Fruit fly (Drosophila melanogaster) whole organism, embryonic: ENCODE results near the gene CG6766.
A peak's percentile ranks its signal among the peaks of the same experiment; 100 is the strongest.

Source experiments
- Ada2b ChIP-seq: fragments of 200-800 bp; sonication (Bioruptor generic); IDR thresholded peaks from 2 replicates; pipeline ENCODE4 v1.3.6; 2022; ENCODE audit warnings: missing biosample characterization, missing genetic modification characterization
- Atf6 ChIP-seq: fragments of 200-800 bp; sonication (Bioruptor generic); IDR thresholded peaks from 2 replicates; pipeline ENCODE4 v1.3.6; 2022; ENCODE audit warnings: missing biosample characterization, missing genetic modification characterization
- B-H1 ChIP-seq: fragments of 200-800 bp; sonication (Bioruptor generic); IDR thresholded peaks from 3 replicates; pipeline ENCODE4 v1.3.6; 2022; ENCODE audit warnings: missing biosample characterization, missing genetic modification characterization
- BEAF-32 ChIP-seq: fragments of 200-800 bp; sonication (Bioruptor generic); optimal IDR thresholded peaks from 3 replicates; lab custom pipeline; 2017; ENCODE audit warnings: missing biosample characterization, missing genetic modification characterization, mild to moderate bottlenecking, moderate library complexity, missing genetic modification reagents
- Bgb ChIP-seq: fragments of 200-800 bp; sonication (Bioruptor generic); IDR thresholded peaks from 2 replicates; pipeline ENCODE4 v1.3.6; 2022; ENCODE audit warnings: missing biosample characterization, missing genetic modification characterization; ENCODE audit not compliant: partially characterized antibody
- BtbVII ChIP-seq: fragments of 200-800 bp; sonication (Bioruptor generic); optimal IDR thresholded peaks from 3 replicates; lab custom pipeline; 2017; ENCODE audit warnings: missing biosample characterization, mild to moderate bottlenecking, missing genetic modification characterization
- CG10209 ChIP-seq: fragments of 200-800 bp; sonication (Bioruptor generic); optimal IDR thresholded peaks from 3 replicates; lab custom pipeline; 2017; ENCODE audit warnings: missing biosample characterization, mild to moderate bottlenecking, missing genetic modification characterization, missing genetic modification reagents
- CG10462 ChIP-seq: fragments of 200-800 bp; sonication (Bioruptor generic); optimal IDR thresholded peaks from 2 replicates; lab custom pipeline; 2016; ENCODE audit warnings: missing biosample characterization, missing genetic modification characterization
- CG10959 ChIP-seq: fragments of 200-800 bp; sonication (Bioruptor generic); IDR thresholded peaks from 2 replicates; pipeline ENCODE4 v1.3.6; 2022; ENCODE audit warnings: missing biosample characterization, missing genetic modification characterization
- CG11093 ChIP-seq: fragments of 200-800 bp; sonication (Bioruptor generic); IDR thresholded peaks from 3 replicates; pipeline ENCODE4 v1.3.6; 2022; ENCODE audit warnings: missing biosample characterization, missing genetic modification characterization
- CG11398 ChIP-seq: fragments of 200-800 bp; sonication (Bioruptor generic); optimal IDR thresholded peaks from 2 replicates; lab custom pipeline; 2016; ENCODE audit warnings: missing biosample characterization, missing genetic modification characterization
- CG11723 ChIP-seq: fragments of 200-800 bp; sonication (Bioruptor generic); optimal IDR thresholded peaks from 2 replicates; lab custom pipeline; 2017; ENCODE audit warnings: missing biosample characterization, mild to moderate bottlenecking, missing genetic modification characterization
- CG14014 ChIP-seq: fragments of 200-800 bp; sonication (Bioruptor generic); IDR thresholded peaks from 2 replicates; pipeline ENCODE4 v1.3.6; 2022; ENCODE audit warnings: missing biosample characterization, missing genetic modification characterization
- CG14710 ChIP-seq: fragments of 200-800 bp; sonication (Bioruptor generic); optimal IDR thresholded peaks from 3 replicates; lab custom pipeline; 2019; ENCODE audit warnings: missing biosample characterization, mild to moderate bottlenecking, missing genetic modification characterization, moderate library complexity
- CG17802 ChIP-seq: fragments of 200-800 bp; sonication (Bioruptor generic); optimal IDR thresholded peaks from 2 replicates; lab custom pipeline; 2018; ENCODE audit warnings: missing biosample characterization, mild to moderate bottlenecking, missing genetic modification characterization, moderate library complexity
- CG2129 ChIP-seq: fragments of 200-800 bp; sonication (Bioruptor generic); IDR thresholded peaks from 2 replicates; pipeline ENCODE4 v1.3.6; 2022; ENCODE audit warnings: missing biosample characterization, missing genetic modification characterization; ENCODE audit not compliant: partially characterized antibody
- CG2678 ChIP-seq: fragments of 200-800 bp; sonication (Bioruptor generic); optimal IDR thresholded peaks from 3 replicates; lab custom pipeline; 2019; ENCODE audit warnings: missing biosample characterization, mild to moderate bottlenecking, missing genetic modification characterization, moderate library complexity
- CG32767 ChIP-seq: fragments of 200-800 bp; sonication (Bioruptor generic); IDR thresholded peaks from 2 replicates; pipeline ENCODE4 v1.3.6; 2022; ENCODE audit warnings: missing biosample characterization, missing genetic modification characterization
- CG3726 ChIP-seq: fragments of 200-800 bp; sonication (Bioruptor generic); IDR thresholded peaks from 3 replicates; pipeline ENCODE4, ENCODE4 v1.3.6; 2022; ENCODE audit warnings: missing biosample characterization, missing genetic modification characterization
- CG5180 ChIP-seq: fragments of 200-800 bp; sonication (Bioruptor generic); optimal IDR thresholded peaks from 3 replicates; lab custom pipeline; 2017; ENCODE audit warnings: missing biosample characterization, missing genetic modification characterization, mild to moderate bottlenecking, moderate library complexity, missing genetic modification reagents
- CG7928 ChIP-seq: fragments of 200-800 bp; sonication (Bioruptor generic); optimal IDR thresholded peaks from 2 replicates; lab custom pipeline; 2017; ENCODE audit warnings: missing biosample characterization, mild to moderate bottlenecking, missing genetic modification characterization
- CG7987 ChIP-seq: fragments of 200-800 bp; sonication (Bioruptor generic); optimal IDR thresholded peaks from 2 replicates; lab custom pipeline; 2018; ENCODE audit warnings: missing biosample characterization, mild to moderate bottlenecking, missing genetic modification characterization, moderate library complexity
- CG9609 ChIP-seq: fragments of 200-800 bp; sonication (Bioruptor generic); optimal IDR thresholded peaks from 3 replicates; lab custom pipeline; 2016; ENCODE audit warnings: missing biosample characterization, missing genetic modification characterization
- Dll ChIP-seq: fragments of 200-800 bp; sonication (Bioruptor generic); IDR thresholded peaks from 4 replicates; pipeline ENCODE4 v1.3.6; 2022; ENCODE audit warnings: missing biosample characterization, missing genetic modification characterization; ENCODE audit not compliant: partially characterized antibody
- Doc3 ChIP-seq: fragments of 200-800 bp; sonication (Bioruptor generic); IDR thresholded peaks from 3 replicates; pipeline ENCODE4 v1.3.6; 2022; ENCODE audit warnings: missing biosample characterization, missing genetic modification characterization; ENCODE audit not compliant: partially characterized antibody
- Dp ChIP-seq: fragments of 200-800 bp; sonication (Bioruptor generic); optimal IDR thresholded peaks from 2 replicates; lab custom pipeline; 2018; ENCODE audit warnings: missing biosample characterization, mild to moderate bottlenecking, missing genetic modification characterization, moderate library complexity
- Gsc ChIP-seq: fragments of 200-800 bp; sonication (Bioruptor generic); IDR thresholded peaks from 2 replicates; pipeline ENCODE4 v1.3.6; 2022; ENCODE audit warnings: missing biosample characterization, missing genetic modification characterization
- Hsf ChIP-seq: fragments of 200-800 bp; sonication (Bioruptor generic); optimal IDR thresholded peaks from 3 replicates; lab custom pipeline; 2016; ENCODE audit warnings: missing biosample characterization, missing genetic modification characterization
- Taf1 ChIP-seq: fragments of 200-800 bp; sonication (Bioruptor generic); IDR thresholded peaks from 2 replicates; pipeline ENCODE4 v1.3.6; 2022; ENCODE audit warnings: missing biosample characterization, missing genetic modification characterization
- ab ChIP-seq: fragments of 200-800 bp; sonication (Bioruptor generic); optimal IDR thresholded peaks from 2 replicates; lab custom pipeline; 2016; ENCODE audit warnings: missing biosample characterization, missing genetic modification characterization
- aop ChIP-seq: fragments of 200-800 bp; sonication (Bioruptor generic); IDR thresholded peaks from 2 replicates; pipeline ENCODE4 v1.3.6; 2022; ENCODE audit warnings: missing biosample characterization, missing genetic modification characterization
- chn ChIP-seq: fragments of 200-800 bp; sonication (Bioruptor generic); optimal IDR thresholded peaks from 2 replicates; lab custom pipeline; 2016; ENCODE audit warnings: missing biosample characterization, missing genetic modification characterization
- gcm ChIP-seq: fragments of 200-800 bp; sonication (Bioruptor generic); optimal IDR thresholded peaks from 2 replicates; lab custom pipeline; 2019; ENCODE audit warnings: missing biosample characterization, mild to moderate bottlenecking, missing genetic modification characterization, moderate library complexity
- gcm2 ChIP-seq: fragments of 200-800 bp; sonication (Bioruptor generic); optimal IDR thresholded peaks from 2 replicates; lab custom pipeline; 2016; ENCODE audit warnings: missing biosample characterization, missing genetic modification characterization
- gsb ChIP-seq: fragments of 200-800 bp; sonication (Bioruptor generic); IDR thresholded peaks from 2 replicates; pipeline ENCODE4 v1.3.6; 2022; ENCODE audit warnings: missing biosample characterization, missing genetic modification characterization
- kah ChIP-seq: fragments of 200-800 bp; sonication (Bioruptor generic); optimal IDR thresholded peaks from 2 replicates; lab custom pipeline; 2018; ENCODE audit warnings: missing biosample characterization, mild to moderate bottlenecking, missing genetic modification characterization
- ken ChIP-seq: fragments of 200-800 bp; sonication (Bioruptor generic); IDR thresholded peaks from 3 replicates; pipeline ENCODE4 v1.3.6; 2022; ENCODE audit warnings: missing biosample characterization, missing genetic modification characterization
- knrl ChIP-seq: fragments of 200-800 bp; sonication (Bioruptor generic); IDR thresholded peaks from 3 replicates; pipeline ENCODE4 v1.3.6; 2022; ENCODE audit warnings: missing biosample characterization, missing genetic modification characterization; ENCODE audit not compliant: partially characterized antibody
- lab ChIP-seq: fragments of 200-800 bp; sonication (Bioruptor generic); optimal IDR thresholded peaks from 3 replicates; lab custom pipeline; 2017; ENCODE audit warnings: missing biosample characterization, missing genetic modification characterization, mild to moderate bottlenecking, moderate library complexity, missing genetic modification reagents
- pfk ChIP-seq: fragments of 200-800 bp; sonication (Bioruptor generic); optimal IDR thresholded peaks from 2 replicates; lab custom pipeline; 2018; ENCODE audit warnings: missing biosample characterization, mild to moderate bottlenecking, missing genetic modification characterization, moderate library complexity
- pho ChIP-seq: fragments of 200-800 bp; sonication (Bioruptor generic); optimal IDR thresholded peaks from 2 replicates; lab custom pipeline; 2016; ENCODE audit warnings: missing biosample characterization, missing genetic modification characterization
- pnt ChIP-seq: fragments of 200-800 bp; sonication (Bioruptor generic); optimal IDR thresholded peaks from 3 replicates; lab custom pipeline; 2016; ENCODE audit warnings: missing biosample characterization, missing genetic modification characterization
- prd ChIP-seq, 3 experiments: fragments of >200 bp in 2 of 3; fragments of 200-800 bp in 1 of 3; sonication (Bioruptor generic) in 1 of 3; optimal IDR thresholded peaks in 2 of 3; IDR thresholded peaks in 1 of 3; 2 replicates in 2 of 3; 3 replicates in 1 of 3; pipeline versions ENCODE4 v1.3.6 to Lab custom; 2017 to 2022; ENCODE audit warnings: missing biosample characterization in 1 of 3, missing genetic modification characterization in 1 of 3
- ranshi ChIP-seq: fragments of 200-800 bp; sonication (Bioruptor generic); IDR thresholded peaks from 2 replicates; pipeline ENCODE4 v1.3.6; 2022; ENCODE audit warnings: missing biosample characterization, missing genetic modification characterization
- sna ChIP-seq: fragments of 200-800 bp; sonication (Bioruptor generic); IDR thresholded peaks from 2 replicates; pipeline ENCODE4 v1.3.6; 2022; ENCODE audit warnings: missing biosample characterization, missing genetic modification characterization; ENCODE audit not compliant: partially characterized antibody
- sob ChIP-seq: fragments of 200-800 bp; sonication (Bioruptor generic); IDR thresholded peaks from 2 replicates; pipeline ENCODE4 v1.3.6; 2022; ENCODE audit warnings: missing biosample characterization, missing genetic modification characterization
- sug ChIP-seq: fragments of 200-800 bp; optimal IDR thresholded peaks from 2 replicates; lab custom pipeline; 2019; ENCODE audit warnings: missing biosample characterization, mild to moderate bottlenecking, missing genetic modification characterization, moderate library complexity
- tap ChIP-seq: fragments of 200-800 bp; optimal IDR thresholded peaks from 3 replicates; lab custom pipeline; 2019; ENCODE audit warnings: missing biosample characterization, mild to moderate bottlenecking, missing genetic modification characterization, moderate library complexity
- ttk ChIP-seq: fragments of 200-800 bp; sonication (Bioruptor generic); IDR thresholded peaks from 2 replicates; pipeline ENCODE4 v2.1.2; 2022; ENCODE audit warnings: missing biosample characterization, missing genetic modification characterization
- vnd ChIP-seq: fragments of 200-800 bp; sonication (Bioruptor generic); IDR thresholded peaks from 3 replicates; pipeline ENCODE4 v1.3.6; 2022; ENCODE audit warnings: missing biosample characterization, missing genetic modification characterization; ENCODE audit not compliant: partially characterized antibody
- yki ChIP-seq: fragments of >200 bp; optimal IDR thresholded peaks from 3 replicates; lab custom pipeline; 2018

Gene CG6766

DNA sequence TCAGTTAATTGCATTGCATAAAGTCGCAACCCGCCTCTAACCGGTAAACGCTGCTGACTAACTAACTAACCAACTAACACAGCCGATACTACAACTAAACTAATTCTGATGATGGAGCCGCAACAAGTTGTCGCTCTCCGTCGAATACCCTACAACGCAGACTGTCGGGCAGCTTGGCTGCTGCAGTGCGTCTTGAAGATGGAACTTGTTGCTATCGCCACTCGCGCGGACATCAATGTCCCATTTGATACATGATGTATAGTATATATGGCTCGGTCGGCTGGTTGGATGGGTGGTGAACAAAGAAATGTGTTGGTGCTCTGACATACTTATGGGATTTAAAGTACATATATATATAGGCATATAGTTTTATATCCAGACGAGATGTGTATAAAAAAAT lies 15.0 kb downstream of the CG6766 start (continued):
- no peak for TF ChIP-seq CG7928 (GFP tag; lab: Kevin White, UChicago)
- no peak for TF ChIP-seq CG17802 (tag; lab: Kevin White, UChicago)
- TF ChIP-seq Gsc (GFP tag; lab: Robert Waterston, UW) = no peak
- no peak for TF ChIP-seq CG14710 (tag; lab: Kevin White, UChicago)
- TF ChIP-seq gcm = no peak
- TF ChIP-seq pnt = no peak
- no peak for TF ChIP-seq Dll (GFP tag; lab: Robert Waterston, UW)
- no peak for TF ChIP-seq Ada2b (GFP tag; lab: Robert Waterston, UW)
- TF ChIP-seq CG32767 (GFP tag; lab: Robert Waterston, UW) = no peak
- TF ChIP-seq CG5180 (GFP tag; lab: Kevin White, UChicago) = peak; percentile 90
- no peak for TF ChIP-seq Taf1 (GFP tag; lab: Robert Waterston, UW)
- no peak for TF ChIP-seq yki (lab: Kevin White, UChicago)
- TF ChIP-seq CG7987 = peak; percentile 22
- TF ChIP-seq sug (tag; lab: Kevin White, UChicago) = no peak
- TF ChIP-seq sob (GFP tag; lab: Robert Waterston, UW) = 0 out of 2 replicates have a peak, but pooled peaks have one; percentile 31
- TF ChIP-seq CG9609 (GFP tag; lab: Kevin White, UChicago) = no peak
- TF ChIP-seq Bgb = 0 out of 2 replicates have a peak, but pooled peaks have one; percentile 16
- no peak for TF ChIP-seq BtbVII (GFP tag; lab: Kevin White, UChicago)
- TF ChIP-seq chn (GFP tag; lab: Kevin White, UChicago) = no peak
- TF ChIP-seq CG3726 (GFP tag; lab: Robert Waterston, UW) = no peak
- TF ChIP-seq tap (tag; lab: Kevin White, UChicago) = peak; percentile 3
- no peak for TF ChIP-seq pho
- TF ChIP-seq Hsf (GFP tag; lab: Kevin White, UChicago) = no peak
- TF ChIP-seq CG10462 (GFP tag; lab: Kevin White, UChicago) = no peak
- TF ChIP-seq sna = no peak
- no peak for TF ChIP-seq knrl
- 0 out of 2 replicates have a peak, but pooled peaks have one; percentile 39 for TF ChIP-seq gsb (GFP tag; lab: Robert Waterston, UW)
- TF ChIP-seq Atf6 (GFP tag; lab: Robert Waterston, UW) = peak; percentile 21; the same call in 1 of the 2 replicates
- no peak for TF ChIP-seq vnd (GFP tag; lab: Robert Waterston, UW)
- no peak for TF ChIP-seq CG2129 (GFP tag; lab: Robert Waterston, UW)
- no peak for TF ChIP-seq CG11398 (GFP tag; lab: Kevin White, UChicago)
- no peak for TF ChIP-seq CG10959 (GFP tag; lab: Robert Waterston, UW)
- TF ChIP-seq Dp = no peak
- TF ChIP-seq ttk (GFP tag; lab: Robert Waterston, UW) = no peak
- TF ChIP-seq CG2678 (tag; lab: Kevin White, UChicago) = peak; percentile 19
- TF ChIP-seq prd (optimal IDR thresholded peaks at IDR 0.05; lab: Kevin White, UChicago) = no peak
- no peak; the same call in 2 of the 3 replicates for TF ChIP-seq prd (GFP tag; IDR thresholded peaks at IDR 0.05; lab: Robert Waterston, UW)
- no peak for TF ChIP-seq ranshi (GFP tag; lab: Robert Waterston, UW)
- TF ChIP-seq aop (GFP tag; lab: Robert Waterston, UW) = no peak
- TF ChIP-seq gcm2 (GFP tag; lab: Kevin White, UChicago) = no peak
- TF ChIP-seq ab (GFP tag; lab: Kevin White, UChicago) = no peak
- TF ChIP-seq CG10209 (GFP tag; lab: Kevin White, UChicago) = peak; percentile 13
- peak; percentile 64 for TF ChIP-seq kah (GFP tag; lab: Kevin White, UChicago)
- TF ChIP-seq CG14014 (GFP tag; lab: Robert Waterston, UW) = no peak
- TF ChIP-seq Doc3 (GFP tag; lab: Robert Waterston, UW) = no peak
- TF ChIP-seq CG11093 = no peak
- no peak for TF ChIP-seq ken
- no peak for TF ChIP-seq CG11723 (GFP tag; lab: Kevin White, UChicago)
- TF ChIP-seq BEAF-32 (GFP tag; lab: Kevin White, UChicago) = no peak
- peak; percentile 51 for TF ChIP-seq lab
- TF ChIP-seq pfk (GFP tag; lab: Kevin White, UChicago) = no peak
- TF ChIP-seq B-H1 (GFP tag; lab: Robert Waterston, UW) = no peak
